Fruit fly (Drosophila melanogaster): ENCODE measurements around the gene ATPsyngamma.

The ATPsyngamma gene

dm6 chr3R:29762297-29762696 is 13.3 kb upstream of the ATPsyngamma start:
- no peak for TF ChIP-seq CTCF (optimal IDR thresholded peaks at IDR 0.05)
- no peak for TF ChIP-seq CG8478 (optimal IDR thresholded peaks at IDR 0.05)

dm6 chr3R:29761569-29761968 is 12.6 kb upstream of the ATPsyngamma start:
- TF ChIP-seq CTCF (optimal IDR thresholded peaks at IDR 0.05) (no peak), CG8478 (optimal IDR thresholded peaks at IDR 0.05) (no peak)

dm6 chr3R:29760042-29760441 is 11.1 kb upstream of the ATPsyngamma start:
- no peak for TF ChIP-seq CG8478 (optimal IDR thresholded peaks at IDR 0.05)
- no peak for TF ChIP-seq CTCF (optimal IDR thresholded peaks at IDR 0.05)

dm6 chr3R:29758734-29759131 is 9.8 kb upstream of the ATPsyngamma start:
- TF ChIP-seq CTCF (optimal IDR thresholded peaks at IDR 0.05) (no peak), CG8478 (optimal IDR thresholded peaks at IDR 0.05) (no peak)

dm6 chr3R:29758129-29758733 is 9.3 kb upstream of the ATPsyngamma start:
- no peak for TF ChIP-seq CTCF (optimal IDR thresholded peaks at IDR 0.05)
- no peak for TF ChIP-seq CG8478 (optimal IDR thresholded peaks at IDR 0.05)

- peak; percentile 48 for TF ChIP-seq CG8478 (optimal IDR thresholded peaks at IDR 0.05)
- no peak for TF ChIP-seq CTCF (optimal IDR thresholded peaks at IDR 0.05)
These were observed 8.7 kb upstream of the ATPsyngamma start for dm6 chr3R:29757681-29758080.

- TF ChIP-seq CTCF (optimal IDR thresholded peaks at IDR 0.05) (no peak), CG8478 (optimal IDR thresholded peaks at IDR 0.05) (no peak)
These were observed 8.3 kb upstream of the ATPsyngamma start for dm6 chr3R:29757226-29757625.

dm6 chr3R:29756153-29756552 is 7.2 kb upstream of the ATPsyngamma start:
- TF ChIP-seq CTCF (optimal IDR thresholded peaks at IDR 0.05) (no peak), CG8478 (optimal IDR thresholded peaks at IDR 0.05) (no peak)

- TF ChIP-seq CTCF (optimal IDR thresholded peaks at IDR 0.05) (no peak), CG8478 (optimal IDR thresholded peaks at IDR 0.05) (no peak)
These were observed 6.3 kb upstream of the ATPsyngamma start for dm6 chr3R:29755248-29755647.

dm6 chr3R:29749304-29750066 is 522 bp upstream of the ATPsyngamma start:
- TF ChIP-seq CG8478 (optimal IDR thresholded peaks at IDR 0.05), result peak; percentile 35
- no peak for TF ChIP-seq CTCF (optimal IDR thresholded peaks at IDR 0.05)

- TF ChIP-seq CG8478 (optimal IDR thresholded peaks at IDR 0.05) (no peak), CTCF (optimal IDR thresholded peaks at IDR 0.05) (peak; percentile 18 to 55)
These were observed 3.9 kb downstream of the ATPsyngamma start, which contains the start of the genes Wdr24 and IntS11 for dm6 chr3R:29745056-29745455. TSS of gene Wdr24 (minus strand) at chr3R:29745092. TSS of gene IntS11 (plus strand) at chr3R:29745337.

- TF ChIP-seq CTCF (optimal IDR thresholded peaks at IDR 0.05) (no peak), CG8478 (optimal IDR thresholded peaks at IDR 0.05) (no peak)
These were observed 8.9 kb downstream of the ATPsyngamma start for dm6 chr3R:29740078-29740477.

- TF ChIP-seq CTCF (optimal IDR thresholded peaks at IDR 0.05), result no peak
- TF ChIP-seq CG8478 (optimal IDR thresholded peaks at IDR 0.05), result no peak
These were observed 11.1 kb downstream of the ATPsyngamma start, which contains the start of gene Gnpnat for dm6 chr3R:29737891-29738290. TSS of gene Gnpnat (plus strand) at chr3R:29738275.

dm6 chr3R:29736678-29737093 is 12.3 kb downstream of the ATPsyngamma start, which contains the start of the genes CG7601 and CIA30:
TSS of gene CG7601 (minus strand) at chr3R:29736745.
TSS of gene CIA30 (plus strand) at chr3R:29736965.
- TF ChIP-seq CTCF (optimal IDR thresholded peaks at IDR 0.05), result no peak
- TF ChIP-seq CG8478 (optimal IDR thresholded peaks at IDR 0.05), result no peak

dm6 chr3R:29726277-29726676 is 22.7 kb downstream of the ATPsyngamma start:
- TF ChIP-seq CG8478 (optimal IDR thresholded peaks at IDR 0.05) (no peak), CTCF (optimal IDR thresholded peaks at IDR 0.05) (no peak)

Data from S2 (cell line).